Worm (Caenorhabditis elegans) whole organism, L2 larva: ENCODE results near the gene dnc-3.

Source experiments
- R02D3.7 ChIP-seq: fragments of 150-350 bp; optimal IDR thresholded peaks from 2 replicates; lab custom pipeline; 2014; ENCODE audit warnings: missing biosample characterization, missing genetic modification characterization
- alr-1 ChIP-seq: fragments of 150-350 bp; optimal IDR thresholded peaks from 2 replicates; lab custom pipeline; 2014; ENCODE audit warnings: missing biosample characterization, missing genetic modification characterization
- aly-2 ChIP-seq: fragments of 150-350 bp; optimal IDR thresholded peaks from 2 replicates; lab custom pipeline; 2014; ENCODE audit warnings: missing biosample characterization, missing genetic modification characterization
- ama-1 ChIP-seq: fragments of 150-350 bp; optimal IDR thresholded peaks from 2 replicates; lab custom pipeline; 2018; ENCODE audit warnings: inconsistent platforms
- ceh-82 ChIP-seq: fragments of 150-350 bp; optimal IDR thresholded peaks from 2 replicates; lab custom pipeline; 2014; ENCODE audit warnings: missing biosample characterization, missing genetic modification characterization
- lin-39 ChIP-seq: fragments of 150-350 bp; optimal IDR thresholded peaks from 2 replicates; lab custom pipeline; 2014; ENCODE audit warnings: missing biosample characterization, missing genetic modification reagents, missing genetic modification characterization
- lsy-2 ChIP-seq, 2 experiments: fragments of 150-350 bp in 1 of 2; sonication (generic microtip) in 1 of 2; optimal IDR thresholded peaks; 2 replicates each; lab custom pipeline; 2014 to 2017; ENCODE audit warnings: missing biosample characterization in 2 of 2, missing genetic modification characterization in 2 of 2
- mdl-1 ChIP-seq, 2 experiments: fragments of 150-350 bp in 1 of 2; sonication (generic microtip) in 1 of 2; optimal IDR thresholded peaks; 2 replicates each; lab custom pipeline; 2017; ENCODE audit warnings: missing biosample characterization in 2 of 2, missing genetic modification characterization in 2 of 2
- nhr-10 ChIP-seq: sonication (generic microtip); optimal IDR thresholded peaks from 2 replicates; lab custom pipeline; 2017; ENCODE audit warnings: missing biosample characterization, missing genetic modification characterization
- nhr-11 ChIP-seq: fragments of 150-350 bp; optimal IDR thresholded peaks from 2 replicates; lab custom pipeline; 2014; ENCODE audit warnings: missing biosample characterization, missing genetic modification characterization
- nhr-77 ChIP-seq: fragments of 150-350 bp; optimal IDR thresholded peaks from 2 replicates; lab custom pipeline; 2014; ENCODE audit warnings: missing biosample characterization, missing genetic modification characterization
- unc-55 ChIP-seq: fragments of 150-350 bp; sonication (generic microtip); optimal IDR thresholded peaks from 3 replicates; lab custom pipeline; 2014; ENCODE audit warnings: missing biosample characterization, missing genetic modification reagents, missing genetic modification characterization
- unc-62 ChIP-seq: fragments of 150-350 bp; optimal IDR thresholded peaks from 2 replicates; lab custom pipeline; 2014; ENCODE audit warnings: missing biosample characterization, missing genetic modification reagents, missing genetic modification characterization
- ztf-11 ChIP-seq: sonication (generic microtip); optimal IDR thresholded peaks from 2 replicates; lab custom pipeline; 2017; ENCODE audit warnings: missing biosample characterization, missing genetic modification characterization

- no peak for TF ChIP-seq unc-62 (GFP tag; lab: Kevin White, UChicago)
- TF ChIP-seq lsy-2 (tag; optimal IDR thresholded peaks at IDR 0.05; lab: Kevin White, UChicago): no peak
- TF ChIP-seq R02D3.7 (tag; lab: Kevin White, UChicago): no peak
- TF ChIP-seq ztf-11 (tag; lab: Kevin White, UChicago): no peak
- TF ChIP-seq ceh-82 (tag; lab: Kevin White, UChicago): no peak
- TF ChIP-seq mdl-1 (tag; optimal IDR thresholded peaks at IDR 0.05; lab: Kevin White, UChicago): no peak
- TF ChIP-seq nhr-10 (tag; lab: Kevin White, UChicago): no peak
- no peak for TF ChIP-seq nhr-11 (tag; lab: Kevin White, UChicago)
- no peak for TF ChIP-seq lin-39 (tag; lab: Kevin White, UChicago)
- no peak for TF ChIP-seq unc-55 (GFP tag; lab: Kevin White, UChicago)
- no peak for TF ChIP-seq nhr-77 (tag; lab: Kevin White, UChicago)
- no peak for TF ChIP-seq aly-2 (tag; lab: Kevin White, UChicago)
- TF ChIP-seq ama-1 (lab: Kevin White, UChicago): no peak
- TF ChIP-seq alr-1: no peak
Measured at ce11 chrII:3514631-3515030, 38.9 kb upstream of the dnc-3 start, which contains the start of gene srz-5.
